Fruit fly (Drosophila melanogaster): ENCODE measurements around the gene Poc1.

Poc1 gene

dm6 chr3L:13378202-13378601 is 11.6 kb downstream of the Poc1 start, which contains the start of gene SNCF:
SNCF (plus strand) TSS chr3L:13378583.
- TF ChIP-seq CG8301 (tag; optimal IDR thresholded peaks at IDR 0.05): no peak
- TF ChIP-seq Pif1B (GFP tag; optimal IDR thresholded peaks at IDR 0.05): no peak
- no peak for TF ChIP-seq CG34367 (tag; optimal IDR thresholded peaks at IDR 0.05)
- TF ChIP-seq fd96Ca (GFP tag; IDR thresholded peaks at IDR 0.05): no peak
- no peak for TF ChIP-seq D1 (tag; optimal IDR thresholded peaks at IDR 0.05)
- TF ChIP-seq rn (GFP tag; IDR thresholded peaks at IDR 0.05): no peak
- no peak for TF ChIP-seq CG15710 (tag; optimal IDR thresholded peaks at IDR 0.05)

DNA sequence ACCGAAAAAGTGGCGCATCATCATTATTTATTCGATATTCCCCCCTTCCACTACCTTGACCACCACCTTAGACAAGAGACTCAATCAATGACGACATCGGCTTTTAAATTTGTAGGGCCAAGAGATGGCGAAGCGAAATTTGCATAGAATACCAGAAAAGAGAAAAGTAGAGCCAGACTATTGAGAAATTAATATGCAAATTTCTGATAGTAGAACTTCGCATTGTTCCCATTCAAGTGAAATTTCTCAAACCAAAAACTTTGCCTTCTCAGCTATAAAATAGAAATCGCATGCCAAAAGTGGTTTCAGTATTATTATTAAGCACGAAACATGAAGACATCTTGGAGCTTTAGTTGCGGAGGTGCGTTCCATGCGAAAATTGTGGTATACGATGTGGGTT is 12.1 kb downstream of the Poc1 start, which contains the start of gene CG14111:
Gene CG14111, plus strand, starts transcription at position 301 of the 400 bp plus-strand sequence.
- no peak for TF ChIP-seq CG34367 (tag; optimal IDR thresholded peaks at IDR 0.05)
- TF ChIP-seq CG10348 (GFP tag; IDR thresholded peaks at IDR 0.05): no peak
- no peak for TF ChIP-seq CG9948 (tag; optimal IDR thresholded peaks at IDR 0.05)
- TF ChIP-seq gl (tag; optimal IDR thresholded peaks at IDR 0.05): no peak
- TF ChIP-seq Snoo (tag; optimal IDR thresholded peaks at IDR 0.05): no peak
- TF ChIP-seq rn (GFP tag; IDR thresholded peaks at IDR 0.05): no peak
- no peak for TF ChIP-seq D1 (tag; optimal IDR thresholded peaks at IDR 0.05)
- TF ChIP-seq EcR (GFP tag; optimal IDR thresholded peaks at IDR 0.05): no peak
- TF ChIP-seq Ets98B (GFP tag; IDR thresholded peaks at IDR 0.05): no peak
- no peak for TF ChIP-seq CG15710 (tag; optimal IDR thresholded peaks at IDR 0.05)
- no peak for TF ChIP-seq Pif1B (GFP tag; optimal IDR thresholded peaks at IDR 0.05)
- TF ChIP-seq Pif1A (GFP tag; optimal IDR thresholded peaks at IDR 0.05): no peak
- TF ChIP-seq CG8159 (tag; optimal IDR thresholded peaks at IDR 0.05): no peak
- no peak for TF ChIP-seq CG12605 (GFP tag; IDR thresholded peaks at IDR 0.05)

DNA sequence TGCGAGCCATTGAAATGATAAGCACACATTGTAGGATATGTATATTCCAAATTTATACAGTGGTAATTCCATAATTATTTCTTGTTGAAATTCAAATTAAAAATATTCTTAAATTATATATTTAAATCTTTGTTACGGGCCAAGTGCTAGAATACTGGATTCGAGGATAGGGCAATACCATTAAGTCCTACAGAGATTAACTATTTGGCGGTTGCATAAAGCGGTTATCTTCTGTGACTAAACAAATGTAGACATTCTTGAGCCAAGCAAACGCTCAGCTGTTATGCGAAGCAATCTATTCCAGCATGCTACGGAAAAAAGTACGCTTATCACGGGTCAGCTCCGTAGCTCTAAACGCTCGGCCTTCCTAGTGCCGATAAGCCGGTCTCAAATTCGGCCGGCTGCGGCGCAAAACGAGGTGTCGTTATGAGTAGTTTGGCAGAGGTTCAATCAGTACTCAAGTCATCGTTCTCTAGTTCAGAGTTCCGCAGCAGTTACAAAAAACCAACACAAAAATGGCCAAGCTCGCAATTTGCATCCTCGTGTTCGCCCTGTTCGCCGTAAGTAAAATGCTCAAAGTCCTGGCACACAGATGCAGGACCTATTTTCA is 33.6 kb downstream of the Poc1 start, which contains the start of gene Nplp2:
Gene Nplp2, plus strand, starts transcription at position 293 of the 610 bp plus-strand sequence.
- TF ChIP-seq Ets98B (GFP tag; IDR thresholded peaks at IDR 0.05): no peak
- TF ChIP-seq CG14655 (GFP tag; optimal IDR thresholded peaks at IDR 0.05): no peak
- TF ChIP-seq CG8159 (tag; optimal IDR thresholded peaks at IDR 0.05): no peak
- no peak for TF ChIP-seq rn (GFP tag; IDR thresholded peaks at IDR 0.05)
- TF ChIP-seq CG8301 (tag; optimal IDR thresholded peaks at IDR 0.05): no peak
- no peak for TF ChIP-seq Pif1A (GFP tag; optimal IDR thresholded peaks at IDR 0.05)
- no peak for TF ChIP-seq EcR (GFP tag; optimal IDR thresholded peaks at IDR 0.05)
- TF ChIP-seq gl (tag; optimal IDR thresholded peaks at IDR 0.05): no peak
- TF ChIP-seq CG34367 (tag; optimal IDR thresholded peaks at IDR 0.05): no peak
- TF ChIP-seq CG13204 (GFP tag; optimal IDR thresholded peaks at IDR 0.05): no peak
- no peak for TF ChIP-seq CG15710 (tag; optimal IDR thresholded peaks at IDR 0.05)

DNA sequence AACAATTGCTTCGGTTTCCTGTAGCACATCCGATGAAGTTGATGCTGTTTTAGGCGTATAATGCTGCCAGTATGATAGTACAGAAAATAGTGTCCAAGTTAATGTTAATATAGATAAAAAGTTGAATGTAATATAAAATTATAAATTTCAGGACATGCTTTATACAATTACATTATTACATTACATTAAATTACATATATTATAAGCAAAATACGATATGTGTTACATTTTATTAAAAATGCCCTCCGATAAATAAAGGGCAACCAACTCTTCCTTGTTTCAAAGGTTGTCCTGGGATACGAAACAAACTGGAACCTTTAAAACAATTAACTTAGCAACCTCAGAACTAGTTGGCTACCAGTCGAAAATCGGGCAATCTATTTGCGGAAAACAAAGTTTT is 41.1 kb downstream of the Poc1 start, which contains the start of gene CG17687:
Gene CG17687, plus strand, starts transcription at position 301 of the 400 bp plus-strand sequence.
- TF ChIP-seq CG12605 (GFP tag; IDR thresholded peaks at IDR 0.05) (no peak), Pif1A (GFP tag; optimal IDR thresholded peaks at IDR 0.05) (no peak), Snoo (tag; optimal IDR thresholded peaks at IDR 0.05) (no peak), CG13204 (GFP tag; optimal IDR thresholded peaks at IDR 0.05) (no peak), EcR (GFP tag; optimal IDR thresholded peaks at IDR 0.05) (no peak), Ets98B (GFP tag; IDR thresholded peaks at IDR 0.05) (no peak), CG4496 (GFP tag; IDR thresholded peaks at IDR 0.05) (no peak), D1 (tag; optimal IDR thresholded peaks at IDR 0.05) (no peak), CG14655 (GFP tag; optimal IDR thresholded peaks at IDR 0.05) (no peak)

Measured in whole organism, pupa.